Fruit fly (Drosophila melanogaster) Kc167 (cell line): ENCODE measurements around the gene euc.

Experiments
- Sin3A ChIP-seq: fragments of >200 bp; optimal IDR thresholded peaks from 2 replicates; lab custom pipeline; 2018; ENCODE audit warnings: missing external identifiers
- h ChIP-seq: fragments of >200 bp; optimal IDR thresholded peaks from 3 replicates; lab custom pipeline; 2018; ENCODE audit warnings: missing external identifiers

DNA sequence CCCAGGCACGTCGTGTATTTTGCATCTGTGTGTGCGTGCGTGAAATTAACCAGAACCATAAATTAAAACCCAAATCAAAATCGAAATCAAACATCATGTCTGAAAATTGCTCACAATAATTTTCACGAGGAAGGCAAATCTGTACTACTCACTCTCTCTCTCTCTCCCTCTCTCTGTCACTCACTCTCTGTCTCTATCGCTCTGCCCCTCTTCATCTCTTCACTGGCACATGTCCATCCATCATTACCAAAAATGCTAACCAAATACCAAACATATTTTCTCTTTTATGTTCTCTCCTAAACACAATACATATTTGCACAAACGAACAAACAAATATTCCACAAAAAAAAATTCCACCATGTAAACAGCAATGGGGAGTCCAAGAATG, 36.8 kb upstream of the euc start:
- TF ChIP-seq h (lab: Kevin White, UChicago) (no peak), Sin3A (lab: Kevin White, UChicago) (no peak)
